Worm (Caenorhabditis elegans) whole organism, L4/young adult: ENCODE results near the gene mig-5.

Source experiments
- W03F9.2 ChIP-seq: fragments of 150-350 bp; optimal IDR thresholded peaks from 2 replicates; lab custom pipeline; 2014; ENCODE audit warnings: missing biosample characterization, missing genetic modification characterization
- dao-5 ChIP-seq: sonication (generic microtip); optimal IDR thresholded peaks from 2 replicates; lab custom pipeline; 2016; ENCODE audit warnings: missing genotype, missing genetic modification characterization, moderate library complexity, missing compliant biosample characterization
- him-1 ChIP-seq: sonication (generic microtip); optimal IDR thresholded peaks from 2 replicates; lab custom pipeline; 2016; ENCODE audit warnings: missing genotype, missing genetic modification reagents, missing genetic modification characterization, missing compliant biosample characterization

ce11 chrII:8225914-8226313, 41.1 kb upstream of the mig-5 start:
- TF ChIP-seq dao-5 (tag; lab: Kevin White, UChicago), result no peak
- no peak for TF ChIP-seq him-1 (tag; lab: Kevin White, UChicago)
- TF ChIP-seq W03F9.2 (tag; lab: Kevin White, UChicago), result no peak
